Fruit fly (Drosophila melanogaster) whole organism, pupa: ENCODE measurements around the gene Lk6.

Source experiments
- CG12605 ChIP-seq: fragments of 200-800 bp; sonication (Bioruptor generic); IDR thresholded peaks from 2 replicates; pipeline ENCODE4 v1.3.6; 2022; ENCODE audit warnings: missing biosample characterization, missing genetic modification characterization
- CG13204 ChIP-seq: fragments of 200-800 bp; sonication (Bioruptor generic); optimal IDR thresholded peaks from 2 replicates; lab custom pipeline; 2018; ENCODE audit warnings: missing biosample characterization, mild to moderate bottlenecking, missing genetic modification characterization, moderate library complexity
- CG15710 ChIP-seq: fragments of 200-800 bp; sonication (Bioruptor generic); optimal IDR thresholded peaks from 2 replicates; lab custom pipeline; 2018; ENCODE audit warnings: missing biosample characterization, mild to moderate bottlenecking, missing genetic modification characterization, moderate library complexity
- CG17806 ChIP-seq: fragments of 200-800 bp; sonication (Bioruptor generic); optimal IDR thresholded peaks from 2 replicates; lab custom pipeline; 2018; ENCODE audit warnings: missing biosample characterization, mild to moderate bottlenecking, missing genetic modification characterization, moderate library complexity
- CG34367 ChIP-seq: fragments of 200-800 bp; sonication (Bioruptor generic); optimal IDR thresholded peaks from 2 replicates; lab custom pipeline; 2018; ENCODE audit warnings: missing biosample characterization, mild to moderate bottlenecking, missing genetic modification characterization
- CG8301 ChIP-seq: fragments of 200-800 bp; sonication (Bioruptor generic); optimal IDR thresholded peaks from 2 replicates; lab custom pipeline; 2018; ENCODE audit warnings: missing biosample characterization, mild to moderate bottlenecking, missing genetic modification characterization
- CG9948 ChIP-seq: fragments of 200-800 bp; sonication (Bioruptor generic); optimal IDR thresholded peaks from 2 replicates; lab custom pipeline; 2018; ENCODE audit warnings: missing biosample characterization, mild to moderate bottlenecking, missing genetic modification characterization, moderate library complexity
- EcR ChIP-seq: fragments of 200-800 bp; sonication (Bioruptor generic); optimal IDR thresholded peaks from 3 replicates; lab custom pipeline; 2019; ENCODE audit warnings: missing biosample characterization, missing genetic modification characterization, mild to moderate bottlenecking, moderate library complexity, missing genetic modification reagents
- Ets98B ChIP-seq: fragments of 200-800 bp; sonication (Bioruptor generic); IDR thresholded peaks from 2 replicates; pipeline ENCODE4 v1.3.6; 2022; ENCODE audit warnings: missing biosample characterization, missing genetic modification characterization
- Pif1A ChIP-seq: fragments of 200-800 bp; sonication (Bioruptor generic); optimal IDR thresholded peaks from 3 replicates; lab custom pipeline; 2016; ENCODE audit warnings: missing biosample characterization, missing genetic modification characterization
- Snoo ChIP-seq: fragments of 200-800 bp; sonication (Bioruptor generic); optimal IDR thresholded peaks from 3 replicates; lab custom pipeline; 2017; ENCODE audit warnings: missing biosample characterization, mild to moderate bottlenecking, missing genetic modification characterization, inconsistent platforms
- fd96Ca ChIP-seq: fragments of 200-800 bp; sonication (Bioruptor generic); IDR thresholded peaks from 3 replicates; pipeline ENCODE4 v1.3.6; 2022; ENCODE audit warnings: missing biosample characterization, missing genetic modification characterization
- gl ChIP-seq: fragments of 200-800 bp; sonication (Bioruptor generic); optimal IDR thresholded peaks from 2 replicates; lab custom pipeline; 2018; ENCODE audit warnings: missing biosample characterization, mild to moderate bottlenecking, missing genetic modification characterization
- rn ChIP-seq: fragments of 200-800 bp; sonication (Bioruptor generic); IDR thresholded peaks from 2 replicates; pipeline ENCODE4 v1.3.6; 2022; ENCODE audit warnings: missing biosample characterization, missing genetic modification characterization

DNA sequence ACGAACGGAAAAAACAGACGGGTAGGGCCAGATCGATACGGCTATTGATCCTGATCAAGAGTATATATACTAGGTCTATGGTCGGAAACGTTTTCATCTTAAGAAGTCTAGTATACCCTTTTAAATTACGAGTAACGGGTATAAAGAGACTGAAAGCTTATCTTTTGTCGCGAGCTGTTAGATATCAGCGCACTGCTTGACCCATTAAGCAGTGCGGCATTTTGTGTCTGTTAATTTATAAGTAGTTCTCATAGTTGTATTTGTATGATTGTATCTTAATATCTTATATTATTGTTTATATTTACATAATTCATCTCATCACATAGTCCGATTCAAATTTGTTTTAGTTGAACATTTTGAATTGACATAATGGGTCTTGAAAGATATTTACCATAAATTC is 43.4 kb upstream of the Lk6 start:
- TF ChIP-seq CG17806 (tag; lab: Kevin White, UChicago) (no peak), CG15710 (tag; lab: Kevin White, UChicago) (no peak), gl (tag; lab: Kevin White, UChicago) (no peak), Snoo (tag; lab: Kevin White, UChicago) (no peak), EcR (GFP tag; lab: Kevin White, UChicago) (no peak), CG9948 (no peak), rn (GFP tag; lab: Robert Waterston, UW) (no peak), Ets98B (GFP tag; lab: Robert Waterston, UW) (no peak), CG8301 (no peak), fd96Ca (no peak), CG34367 (no peak), Pif1A (GFP tag; lab: Kevin White, UChicago) (no peak), CG12605 (no peak), CG13204 (GFP tag; lab: Kevin White, UChicago) (no peak)
